Worm (Caenorhabditis elegans) whole organism, L4 larva: ENCODE results near the gene mtcu-2.

Source experiments
- ZK546.5 ChIP-seq, 2 experiments: sonication (generic microtip); optimal IDR thresholded peaks; 2 replicates each; lab custom pipeline; 2017; ENCODE audit warnings: missing biosample characterization in 2 of 2, missing genetic modification characterization in 2 of 2
- nhr-77 ChIP-seq: fragments of 150-350 bp; optimal IDR thresholded peaks from 2 replicates; lab custom pipeline; 2014; ENCODE audit warnings: missing biosample characterization, missing genetic modification characterization
- zag-1 ChIP-seq: fragments of 150-350 bp; optimal IDR thresholded peaks from 2 replicates; lab custom pipeline; 2014; ENCODE audit warnings: missing biosample characterization, missing genetic modification characterization

- no peak for TF ChIP-seq ZK546.5 (tag; optimal IDR thresholded peaks at IDR 0.05; lab: Kevin White, UChicago)
- TF ChIP-seq zag-1 (tag; lab: Kevin White, UChicago): no peak
- no peak for TF ChIP-seq nhr-77 (tag; lab: Kevin White, UChicago)
These were observed 50.6 kb downstream of the mtcu-2 start for ce11 chrII:9982437-9982836.
